Fruit fly (Drosophila melanogaster): ENCODE results near the gene OdsH.

- TF ChIP-seq psq (optimal IDR thresholded peaks at IDR 0.05) (no peak), CG8478 (optimal IDR thresholded peaks at IDR 0.05) (no peak), EcR (GFP tag; optimal IDR thresholded peaks at IDR 0.05) (no peak)
Observed at dm6 chrX:17830644-17831043, 39.8 kb downstream of the OdsH start, which contains the start of gene CG6398.
